Fruit fly (Drosophila melanogaster) whole organism, embryonic: ENCODE results near the gene CG15429.

Experiments used
- Bdp1 ChIP-seq: fragments of 200-800 bp; sonication (Bioruptor generic); optimal IDR thresholded peaks from 3 replicates; lab custom pipeline; 2016; ENCODE audit warnings: missing biosample characterization, missing genetic modification characterization
- BtbVII ChIP-seq: fragments of 200-800 bp; sonication (Bioruptor generic); optimal IDR thresholded peaks from 3 replicates; lab custom pipeline; 2017; ENCODE audit warnings: missing biosample characterization, mild to moderate bottlenecking, missing genetic modification characterization
- CG10959 ChIP-seq: fragments of 200-800 bp; sonication (Bioruptor generic); IDR thresholded peaks from 2 replicates; pipeline ENCODE4 v1.3.6; 2022; ENCODE audit warnings: missing biosample characterization, missing genetic modification characterization
- CG12744 ChIP-seq: fragments of 200-800 bp; sonication (Bioruptor generic); optimal IDR thresholded peaks from 2 replicates; lab custom pipeline; 2016; ENCODE audit warnings: missing biosample characterization, missing genetic modification characterization
- CG14965 ChIP-seq: fragments of 200-800 bp; sonication (Bioruptor generic); optimal IDR thresholded peaks from 2 replicates; lab custom pipeline; 2016; ENCODE audit warnings: missing biosample characterization, missing genetic modification characterization, borderline replicate concordance
- CG1647 ChIP-seq: fragments of 200-800 bp; sonication (Bioruptor generic); optimal IDR thresholded peaks from 3 replicates; lab custom pipeline; 2016; ENCODE audit warnings: missing biosample characterization, missing genetic modification characterization
- CG16813 ChIP-seq: fragments of 200-800 bp; sonication (Bioruptor generic); IDR thresholded peaks from 3 replicates; pipeline ENCODE4 v1.3.6; 2022; ENCODE audit warnings: missing biosample characterization, missing genetic modification characterization; ENCODE audit not compliant: partially characterized antibody
- CG17186 ChIP-seq: fragments of 200-800 bp; sonication (Bioruptor generic); optimal IDR thresholded peaks from 3 replicates; lab custom pipeline; 2017; ENCODE audit warnings: missing biosample characterization, missing genetic modification reagents, missing genetic modification characterization
- CG18764 ChIP-seq: fragments of 200-800 bp; sonication (Bioruptor generic); optimal IDR thresholded peaks from 3 replicates; lab custom pipeline; 2016; ENCODE audit warnings: missing biosample characterization, missing genetic modification characterization
- CG2875 ChIP-seq: fragments of 200-800 bp; sonication (Bioruptor generic); optimal IDR thresholded peaks from 2 replicates; lab custom pipeline; 2017; ENCODE audit warnings: missing biosample characterization, mild to moderate bottlenecking, missing genetic modification characterization, missing genetic modification reagents
- CG31441 ChIP-seq: fragments of 200-800 bp; sonication (Bioruptor generic); IDR thresholded peaks from 2 replicates; pipeline ENCODE4 v1.3.6; 2022; ENCODE audit warnings: missing biosample characterization, missing genetic modification characterization
- CG3847 ChIP-seq: fragments of 200-800 bp; sonication (Bioruptor generic); IDR thresholded peaks from 2 replicates; pipeline ENCODE4 v1.3.6; 2022; ENCODE audit warnings: missing biosample characterization, missing genetic modification characterization
- CG4424 ChIP-seq: fragments of 200-800 bp; sonication (Bioruptor generic); optimal IDR thresholded peaks from 3 replicates; lab custom pipeline; 2016; ENCODE audit warnings: missing biosample characterization, missing genetic modification characterization
- CG6765 ChIP-seq: fragments of 200-800 bp; sonication (Bioruptor generic); optimal IDR thresholded peaks from 3 replicates; lab custom pipeline; 2017; ENCODE audit warnings: missing biosample characterization, mild to moderate bottlenecking, missing genetic modification characterization
- CG6791 ChIP-seq: fragments of 200-800 bp; sonication (Bioruptor generic); IDR thresholded peaks from 3 replicates; pipeline ENCODE4 v1.3.6; 2022; ENCODE audit warnings: missing biosample characterization, missing genetic modification characterization; ENCODE audit not compliant: partially characterized antibody
- CG7745 ChIP-seq: fragments of 200-800 bp; sonication (Bioruptor generic); optimal IDR thresholded peaks from 2 replicates; lab custom pipeline; 2018; ENCODE audit warnings: missing biosample characterization, mild to moderate bottlenecking, missing genetic modification characterization, moderate library complexity
- CG7839 ChIP-seq: fragments of 200-800 bp; sonication (Bioruptor generic); optimal IDR thresholded peaks from 3 replicates; lab custom pipeline; 2018; ENCODE audit warnings: missing biosample characterization, mild to moderate bottlenecking, missing genetic modification characterization, moderate library complexity
- Fer1 ChIP-seq: fragments of 200-800 bp; sonication (Bioruptor generic); optimal IDR thresholded peaks from 2 replicates; lab custom pipeline; 2017; ENCODE audit warnings: missing biosample characterization, mild to moderate bottlenecking, missing genetic modification characterization
- Hmr ChIP-seq: fragments of 200-800 bp; sonication (Bioruptor generic); optimal IDR thresholded peaks from 3 replicates; lab custom pipeline; 2017; ENCODE audit warnings: mild to moderate bottlenecking, missing biosample characterization, missing genetic modification reagents, missing genetic modification characterization
- Hr3 ChIP-seq: fragments of 200-800 bp; sonication (Bioruptor generic); optimal IDR thresholded peaks from 3 replicates; lab custom pipeline; 2016; ENCODE audit warnings: missing biosample characterization, missing genetic modification characterization
- MBD-R2 ChIP-seq: fragments of 200-800 bp; sonication (Bioruptor generic); IDR thresholded peaks from 2 replicates; pipeline ENCODE4 v1.3.6; 2022; ENCODE audit warnings: missing biosample characterization, missing genetic modification characterization
- NC2α ChIP-seq: fragments of 200-800 bp; sonication (Bioruptor generic); optimal IDR thresholded peaks from 2 replicates; lab custom pipeline; 2016; ENCODE audit warnings: missing biosample characterization, missing genetic modification characterization
- NC2β ChIP-seq: fragments of 200-800 bp; sonication (Bioruptor generic); optimal IDR thresholded peaks from 2 replicates; lab custom pipeline; 2016; ENCODE audit warnings: missing biosample characterization, missing genetic modification characterization
- Nf-YA ChIP-seq: fragments of 200-800 bp; sonication (Bioruptor generic); IDR thresholded peaks from 2 replicates; pipeline ENCODE4 v1.3.6; 2022; ENCODE audit warnings: missing biosample characterization, missing genetic modification characterization
- Nf-YC ChIP-seq: fragments of 200-800 bp; optimal IDR thresholded peaks from 3 replicates; lab custom pipeline; 2019; ENCODE audit warnings: missing biosample characterization, mild to moderate bottlenecking, missing genetic modification characterization, moderate library complexity
- Oli ChIP-seq: fragments of 200-800 bp; sonication (Bioruptor generic); optimal IDR thresholded peaks from 2 replicates; lab custom pipeline; 2018; ENCODE audit warnings: missing biosample characterization, mild to moderate bottlenecking, missing genetic modification characterization, moderate library complexity
- corto ChIP-seq: fragments of 200-800 bp; sonication (Bioruptor generic); optimal IDR thresholded peaks from 2 replicates; lab custom pipeline; 2016; ENCODE audit warnings: missing biosample characterization, mild to moderate bottlenecking, missing genetic modification characterization, moderate library complexity
- exex ChIP-seq: fragments of 200-800 bp; sonication (Bioruptor generic); optimal IDR thresholded peaks from 4 replicates; lab custom pipeline; 2018; ENCODE audit warnings: missing biosample characterization, mild to moderate bottlenecking, missing genetic modification characterization, moderate library complexity
- fd96Cb ChIP-seq: fragments of 200-800 bp; sonication (Bioruptor generic); optimal IDR thresholded peaks from 2 replicates; lab custom pipeline; 2018; ENCODE audit warnings: missing biosample characterization, mild to moderate bottlenecking, missing genetic modification characterization, moderate library complexity
- gcm ChIP-seq: fragments of 200-800 bp; sonication (Bioruptor generic); optimal IDR thresholded peaks from 2 replicates; lab custom pipeline; 2019; ENCODE audit warnings: missing biosample characterization, mild to moderate bottlenecking, missing genetic modification characterization, moderate library complexity
- grau ChIP-seq: fragments of 200-800 bp; optimal IDR thresholded peaks from 3 replicates; lab custom pipeline; 2019; ENCODE audit warnings: missing biosample characterization, mild to moderate bottlenecking, missing genetic modification characterization, moderate library complexity
- hb ChIP-seq: fragments of 200-800 bp; sonication (Bioruptor generic); IDR thresholded peaks from 3 replicates; pipeline ENCODE4 v1.3.6; 2022; ENCODE audit warnings: missing biosample characterization, missing genetic modification characterization; ENCODE audit not compliant: partially characterized antibody
- hkb ChIP-seq, 2 experiments: fragments of 200-800 bp in 1 of 2; fragments of >200 bp in 1 of 2; sonication (Bioruptor generic) in 1 of 2; IDR thresholded peaks in 1 of 2; optimal IDR thresholded peaks in 1 of 2; 2 replicates each; pipeline versions ENCODE4 v1.3.6 to Lab custom; 2017 to 2022; ENCODE audit warnings: missing biosample characterization in 1 of 2, missing genetic modification characterization in 1 of 2
- insv ChIP-seq, 2 experiments: fragments of 200-800 bp; sonication (Bioruptor generic); optimal IDR thresholded peaks; 3 replicates each; lab custom pipeline; 2016 to 2018; ENCODE audit warnings: missing biosample characterization in 2 of 2, missing genetic modification characterization in 2 of 2
- kah ChIP-seq: fragments of 200-800 bp; sonication (Bioruptor generic); optimal IDR thresholded peaks from 2 replicates; lab custom pipeline; 2018; ENCODE audit warnings: missing biosample characterization, mild to moderate bottlenecking, missing genetic modification characterization
- kni ChIP-seq: fragments of 200-800 bp; sonication (Bioruptor generic); optimal IDR thresholded peaks from 3 replicates; lab custom pipeline; 2017; ENCODE audit warnings: mild to moderate bottlenecking, missing biosample characterization, missing genetic modification reagents, missing genetic modification characterization
- lab ChIP-seq: fragments of 200-800 bp; sonication (Bioruptor generic); optimal IDR thresholded peaks from 3 replicates; lab custom pipeline; 2017; ENCODE audit warnings: missing biosample characterization, missing genetic modification characterization, mild to moderate bottlenecking, moderate library complexity, missing genetic modification reagents
- oc ChIP-seq: fragments of 200-800 bp; sonication (Bioruptor generic); optimal IDR thresholded peaks from 2 replicates; lab custom pipeline; 2018; ENCODE audit warnings: missing biosample characterization, mild to moderate bottlenecking, missing genetic modification characterization, moderate library complexity
- otp ChIP-seq: fragments of 200-800 bp; sonication (Bioruptor generic); IDR thresholded peaks from 3 replicates; pipeline ENCODE4, ENCODE4 v1.3.6; 2022; ENCODE audit warnings: missing biosample characterization, missing genetic modification characterization
- pb ChIP-seq: fragments of 200-800 bp; sonication (Bioruptor generic); optimal IDR thresholded peaks from 3 replicates; lab custom pipeline; 2016; ENCODE audit warnings: missing biosample characterization, missing genetic modification characterization
- salm ChIP-seq: fragments of 200-800 bp; sonication (Bioruptor generic); optimal IDR thresholded peaks from 2 replicates; lab custom pipeline; 2018; ENCODE audit warnings: missing biosample characterization, mild to moderate bottlenecking, missing genetic modification characterization
- sens-2 ChIP-seq: fragments of 200-800 bp; sonication (Bioruptor generic); IDR thresholded peaks from 2 replicates; pipeline ENCODE4 v1.3.6; 2022; ENCODE audit warnings: missing biosample characterization, missing genetic modification characterization
- seq ChIP-seq: fragments of 200-800 bp; sonication (Bioruptor generic); IDR thresholded peaks from 2 replicates; pipeline ENCODE4 v1.3.6; 2022; ENCODE audit warnings: missing biosample characterization, missing genetic modification characterization
- sna ChIP-seq: fragments of 200-800 bp; sonication (Bioruptor generic); IDR thresholded peaks from 2 replicates; pipeline ENCODE4 v1.3.6; 2022; ENCODE audit warnings: missing biosample characterization, missing genetic modification characterization; ENCODE audit not compliant: partially characterized antibody
- stwl ChIP-seq: fragments of 200-800 bp; sonication (Bioruptor generic); optimal IDR thresholded peaks from 3 replicates; lab custom pipeline; 2018; ENCODE audit warnings: missing biosample characterization, mild to moderate bottlenecking, missing genetic modification characterization, moderate library complexity
- toy ChIP-seq: fragments of 200-800 bp; sonication (Bioruptor generic); IDR thresholded peaks from 2 replicates; pipeline ENCODE4 v1.3.6; 2022; ENCODE audit warnings: missing biosample characterization, missing genetic modification characterization
- trem ChIP-seq: fragments of 200-800 bp; optimal IDR thresholded peaks from 3 replicates; lab custom pipeline; 2019; ENCODE audit warnings: missing biosample characterization, mild to moderate bottlenecking, missing genetic modification characterization, moderate library complexity
- usp ChIP-seq: fragments of >200 bp; optimal IDR thresholded peaks from 2 replicates; lab custom pipeline; 2017; ENCODE audit warnings: missing biosample characterization, missing genetic modification characterization

The CG15429 gene

dm6 chr2L:4371516-4372136 is 18.9 kb downstream of the CG15429 start (continued):
- peak; percentile 43; the same call in 1 of the 3 replicates for TF ChIP-seq CG16813 (GFP tag; lab: Robert Waterston, UW)
- TF ChIP-seq Nf-YC (tag; lab: Kevin White, UChicago): peak; percentile 71
- TF ChIP-seq fd96Cb (tag; lab: Kevin White, UChicago): peak; percentile 74
- TF ChIP-seq CG10959: peak; percentile 59; the same call in 1 of the 2 replicates
- no peak for TF ChIP-seq Nf-YA (GFP tag; lab: Robert Waterston, UW)
- TF ChIP-seq MBD-R2 (GFP tag; lab: Robert Waterston, UW): no peak
- TF ChIP-seq CG31441: peak; percentile 88
- peak; percentile 41 for TF ChIP-seq BtbVII (GFP tag; lab: Kevin White, UChicago)
- TF ChIP-seq hkb (optimal IDR thresholded peaks at IDR 0.05; lab: Kevin White, UChicago): no peak
- TF ChIP-seq hkb (GFP tag; IDR thresholded peaks at IDR 0.05; lab: Robert Waterston, UW): 0 out of 2 replicates have a peak, but pooled peaks have one; percentile 34
- TF ChIP-seq oc (tag; lab: Kevin White, UChicago): peak; percentile 75
- peak; percentile 16 for TF ChIP-seq kah
- TF ChIP-seq CG2875 (GFP tag; lab: Kevin White, UChicago): peak; percentile 65
- no peak for TF ChIP-seq CG6765
- TF ChIP-seq trem (tag; lab: Kevin White, UChicago): peak; percentile 82
- TF ChIP-seq CG12744 (GFP tag; lab: Kevin White, UChicago): peak; percentile 17
- peak in 1 of 2 experiments; percentile 24 for TF ChIP-seq insv (GFP tag; optimal IDR thresholded peaks at IDR 0.05; lab: Kevin White, UChicago)
- TF ChIP-seq NC2β: peak; percentile 24
- peak; percentile 52 for TF ChIP-seq lab (GFP tag; lab: Kevin White, UChicago)
- TF ChIP-seq Oli: peak; percentile 81
- TF ChIP-seq seq (GFP tag; lab: Robert Waterston, UW): peak; percentile 71
- peak; percentile 15 for TF ChIP-seq stwl (tag; lab: Kevin White, UChicago)
- no peak for TF ChIP-seq toy (GFP tag; lab: Robert Waterston, UW)
- TF ChIP-seq CG18764 (GFP tag; lab: Kevin White, UChicago): peak; percentile 33
- peak; percentile 50 for TF ChIP-seq Hr3 (GFP tag; lab: Kevin White, UChicago)
- TF ChIP-seq CG17186 (GFP tag; lab: Kevin White, UChicago): peak; percentile 24
- peak; percentile 75 for TF ChIP-seq CG4424 (GFP tag; lab: Kevin White, UChicago)
- no peak for TF ChIP-seq CG3847
- TF ChIP-seq Fer1: peak; percentile 13

- peak; percentile 44 for TF ChIP-seq exex
- no peak for TF ChIP-seq CG14965 (GFP tag; lab: Kevin White, UChicago)
- TF ChIP-seq CG6791: no peak
- no peak for TF ChIP-seq usp
- no peak for TF ChIP-seq Hmr (GFP tag; lab: Kevin White, UChicago)
- TF ChIP-seq CG7745: no peak
- no peak for TF ChIP-seq Bdp1
- TF ChIP-seq otp (GFP tag; lab: Robert Waterston, UW): no peak
- TF ChIP-seq salm: no peak
- TF ChIP-seq CG7839 (tag; lab: Kevin White, UChicago): no peak
- TF ChIP-seq grau: no peak
- no peak for TF ChIP-seq CG1647 (GFP tag; lab: Kevin White, UChicago)
- no peak for TF ChIP-seq pb (GFP tag; lab: Kevin White, UChicago)
- TF ChIP-seq gcm (GFP tag; lab: Kevin White, UChicago): peak; percentile 48
- peak; percentile 56; the same call in 1 of the 2 replicates for TF ChIP-seq sens-2 (GFP tag; lab: Robert Waterston, UW)
- TF ChIP-seq corto: no peak
- no peak for TF ChIP-seq kni (GFP tag; lab: Kevin White, UChicago)
- no peak for TF ChIP-seq hb (GFP tag; lab: Robert Waterston, UW)
- TF ChIP-seq NC2α (GFP tag; lab: Kevin White, UChicago): no peak
- TF ChIP-seq sna (GFP tag; lab: Robert Waterston, UW): no peak
Measured at dm6 chr2L:4372802-4373570, 20.2 kb downstream of the CG15429 start.
